Fruit fly (Drosophila melanogaster) S2 (cell line): Measurements from ENCODE around the gene Hph.

ENCODE experiments used
- CG8478 ChIP-seq: fragments of >200 bp; optimal IDR thresholded peaks from 2 replicates; lab custom pipeline; 2018
- CTCF ChIP-seq, 2 experiments: fragments of >200 bp; optimal IDR thresholded peaks; 2 replicates each; lab custom pipeline; 2018

Gene Hph

dm6 chr3R:5223135-5223534, 33.7 kb upstream of the Hph start, which contains the start of gene CG2604:
Gene CG2604 (minus strand): TSS chr3R:5223365.
- TF ChIP-seq CTCF (optimal IDR thresholded peaks at IDR 0.05; lab: Kevin White, UChicago) (no peak), CG8478 (lab: Kevin White, UChicago) (no peak)

DNA sequence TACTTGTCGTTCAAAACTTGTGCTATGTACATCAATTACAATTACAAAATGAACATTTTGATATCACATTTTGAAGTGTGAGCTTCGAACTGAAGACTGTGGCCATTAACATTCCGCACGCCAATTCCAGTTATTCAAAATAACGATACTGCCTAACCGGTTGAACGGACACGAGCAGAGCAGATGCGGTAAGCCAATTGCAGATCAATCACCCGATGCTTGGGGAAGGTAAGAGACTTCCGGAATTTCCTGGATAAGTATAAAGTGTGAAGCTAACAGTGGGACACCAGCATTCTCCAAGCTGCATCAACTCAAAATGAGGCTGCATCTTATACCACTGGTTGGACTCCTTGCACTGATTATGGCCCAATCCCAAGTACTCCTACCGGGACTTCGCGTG, 33.0 kb upstream of the Hph start, which contains the start of gene CG14664:
Gene CG14664, plus strand, starts transcription at position 301 of the 400 bp plus-strand sequence.
- TF ChIP-seq CTCF (optimal IDR thresholded peaks at IDR 0.05; lab: Kevin White, UChicago), result no peak
- no peak for TF ChIP-seq CG8478 (lab: Kevin White, UChicago)

dm6 chr3R:5226025-5226424, 30.8 kb upstream of the Hph start, which contains the start of gene Vps37B:
Gene Vps37B (plus strand): TSS chr3R:5226158.
- TF ChIP-seq CTCF (optimal IDR thresholded peaks at IDR 0.05; lab: Kevin White, UChicago), result no peak
- no peak for TF ChIP-seq CG8478 (lab: Kevin White, UChicago)

DNA sequence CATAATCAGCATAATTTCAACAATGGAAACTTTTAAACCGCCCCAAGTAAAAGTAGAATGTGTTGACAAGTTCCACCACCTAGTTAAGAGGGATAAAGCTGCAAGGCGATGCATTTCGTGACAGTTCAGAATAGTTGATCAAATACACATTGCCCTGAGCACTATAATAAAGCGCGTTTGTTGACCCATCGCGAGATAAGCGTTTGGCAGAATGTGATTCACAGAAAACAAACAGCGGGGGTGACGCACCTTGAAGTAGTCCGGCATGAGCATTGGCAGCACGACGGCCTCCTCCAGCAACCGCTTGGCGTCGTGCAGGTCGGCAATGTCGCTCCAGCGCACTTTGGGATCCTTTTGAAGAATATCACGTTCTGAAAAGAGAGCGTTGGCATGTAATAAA, 27.4 kb upstream of the Hph start:
- TF ChIP-seq CTCF (optimal IDR thresholded peaks at IDR 0.05; lab: Kevin White, UChicago) (no peak), CG8478 (lab: Kevin White, UChicago) (no peak)

dm6 chr3R:5231383-5232196, 25.2 kb upstream of the Hph start:
- TF ChIP-seq CTCF (optimal IDR thresholded peaks at IDR 0.05; lab: Kevin White, UChicago) (no peak), CG8478 (lab: Kevin White, UChicago) (no peak)

- TF ChIP-seq CTCF (optimal IDR thresholded peaks at IDR 0.05; lab: Kevin White, UChicago), result peak in 1 of 2 experiments; percentile 2
- TF ChIP-seq CG8478 (lab: Kevin White, UChicago), result no peak
These were observed 24.6 kb upstream of the Hph start, which contains the start of the genes Kat60 and Mms19 for dm6 chr3R:5232197-5232607. Gene Kat60 (minus strand): TSS chr3R:5232209. Gene Mms19 (plus strand): TSS chr3R:5232543.

dm6 chr3R:5237215-5237614, 19.6 kb upstream of the Hph start, which contains the start of gene rtp:
Gene rtp (minus strand): TSS chr3R:5237315.
- TF ChIP-seq CG8478 (lab: Kevin White, UChicago) (no peak), CTCF (optimal IDR thresholded peaks at IDR 0.05; lab: Kevin White, UChicago) (no peak)

DNA sequence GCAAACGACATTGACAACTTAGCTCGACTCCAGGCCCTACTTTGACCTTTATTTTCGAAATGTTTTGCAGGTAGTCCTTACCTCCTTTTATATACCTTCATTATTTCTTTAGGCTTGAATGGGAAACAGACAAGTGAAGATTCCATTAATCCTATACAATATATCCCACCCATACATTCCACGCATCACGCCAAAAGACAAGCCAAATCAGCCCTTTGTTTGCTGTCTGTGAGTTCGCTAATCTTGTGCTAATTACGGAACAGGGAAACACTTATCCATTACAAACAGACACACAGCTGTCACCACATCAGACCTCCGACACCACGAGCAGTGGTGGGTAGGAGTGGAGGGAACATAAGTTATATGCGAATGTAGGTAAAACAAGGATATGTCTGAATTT, 16.1 kb upstream of the Hph start, which contains the start of gene CG33293:
Gene CG33293, minus strand, starts transcription at position 15 of the 400 bp plus-strand sequence.
- TF ChIP-seq CTCF (optimal IDR thresholded peaks at IDR 0.05; lab: Kevin White, UChicago), result no peak
- TF ChIP-seq CG8478 (lab: Kevin White, UChicago), result no peak

dm6 chr3R:5246950-5247349, 9.9 kb upstream of the Hph start:
- TF ChIP-seq CTCF (optimal IDR thresholded peaks at IDR 0.05; lab: Kevin White, UChicago) (no peak), CG8478 (lab: Kevin White, UChicago) (no peak)

dm6 chr3R:5249308-5249707, 7.5 kb upstream of the Hph start:
- TF ChIP-seq CTCF (optimal IDR thresholded peaks at IDR 0.05; lab: Kevin White, UChicago), result no peak
- TF ChIP-seq CG8478 (lab: Kevin White, UChicago), result no peak

DNA sequence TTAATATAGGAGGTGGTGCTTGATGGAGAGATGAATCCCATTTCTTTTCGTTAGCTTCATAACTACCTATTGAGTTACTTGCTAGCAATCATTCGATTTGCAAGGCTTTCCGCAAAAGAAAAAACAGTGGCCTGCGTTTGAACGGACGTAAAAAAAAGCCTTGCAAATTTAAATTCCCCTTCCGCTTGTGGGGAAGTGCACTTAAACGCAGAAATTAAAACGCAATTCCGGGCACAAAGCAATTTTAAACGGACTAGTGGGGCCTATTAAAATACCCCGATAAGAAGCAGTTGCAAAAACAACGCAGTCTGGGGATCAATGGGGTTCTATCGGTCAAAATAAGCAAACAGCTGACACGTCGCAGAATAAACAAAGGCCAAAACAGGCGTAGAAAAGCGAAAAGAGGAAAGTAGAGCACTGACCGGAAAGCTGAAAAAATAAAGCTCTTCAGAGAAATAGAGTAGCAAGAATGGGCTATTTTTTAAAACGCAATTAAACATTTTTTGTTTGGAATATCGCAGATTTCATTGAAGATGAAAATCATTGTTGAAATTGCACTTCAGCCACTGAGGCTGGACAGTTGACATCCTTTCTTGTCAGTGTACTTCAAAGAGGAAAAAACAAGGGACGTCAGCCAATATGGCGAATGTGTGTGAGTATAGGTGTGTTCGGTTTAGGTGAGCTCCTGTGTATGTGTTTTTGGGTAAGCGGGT, 6.2 kb upstream of the Hph start:
- TF ChIP-seq CG8478 (lab: Kevin White, UChicago) (no peak), CTCF (optimal IDR thresholded peaks at IDR 0.05; lab: Kevin White, UChicago) (no peak)

- no peak for TF ChIP-seq CTCF (optimal IDR thresholded peaks at IDR 0.05; lab: Kevin White, UChicago)
- no peak for TF ChIP-seq CG8478 (lab: Kevin White, UChicago)
These were observed 5.5 kb upstream of the Hph start, which contains the start of gene CtsF for dm6 chr3R:5251243-5251865. Gene CtsF (minus strand): TSS chr3R:5251745.

dm6 chr3R:5252853-5253252, 4.0 kb upstream of the Hph start, which contains the start of gene CG1113:
Gene CG1113 (plus strand): TSS chr3R:5253153.
- no peak for TF ChIP-seq CG8478 (lab: Kevin White, UChicago)
- no peak for TF ChIP-seq CTCF (optimal IDR thresholded peaks at IDR 0.05; lab: Kevin White, UChicago)

- no peak for TF ChIP-seq CG8478 (lab: Kevin White, UChicago)
- no peak for TF ChIP-seq CTCF (optimal IDR thresholded peaks at IDR 0.05; lab: Kevin White, UChicago)
These were observed 280 bp downstream of the Hph start for dm6 chr3R:5257147-5257487.
